Worm (Caenorhabditis elegans) whole organism, young adult: Measurements from ENCODE around the gene F56D6.14.

ENCODE experiments used
- B0035.1 ChIP-seq: sonication (generic microtip); optimal IDR thresholded peaks from 2 replicates; lab custom pipeline; 2016; ENCODE audit warnings: missing genetic modification characterization, mild to moderate bottlenecking, missing compliant biosample characterization, missing genotype, missing genetic modification reagents
- B0336.3 ChIP-seq: fragments of 200-800 bp; sonication (Bioruptor generic); IDR thresholded peaks from 2 replicates; pipeline ENCODE4 v1.3.6; 2022; ENCODE audit warnings: missing genetic modification characterization, missing compliant biosample characterization
- F33H1.4 ChIP-seq: fragments of 200-800 bp; sonication (Bioruptor generic); IDR thresholded peaks from 2 replicates; pipeline ENCODE4 v1.3.6; 2022; ENCODE audit warnings: missing genetic modification reagents, missing genetic modification characterization, missing compliant biosample characterization
- F39B2.1 ChIP-seq: fragments of 200-800 bp; sonication (Bioruptor generic); IDR thresholded peaks from 2 replicates; pipeline ENCODE4 v1.3.6; 2022; ENCODE audit warnings: missing genetic modification reagents, missing genetic modification characterization, missing compliant biosample characterization
- F55B11.4 ChIP-seq: sonication (generic microtip); optimal IDR thresholded peaks from 2 replicates; lab custom pipeline; 2016; ENCODE audit warnings: missing compliant biosample characterization, missing genetic modification characterization, borderline replicate concordance; ENCODE audit not compliant: insufficient read depth
- F57A8.1 ChIP-seq: fragments of 200-800 bp; sonication (Bioruptor generic); optimal IDR thresholded peaks from 2 replicates; lab custom pipeline; 2018; ENCODE audit warnings: mild to moderate bottlenecking, missing genetic modification characterization, moderate library complexity, missing compliant biosample characterization
- F57C9.4 ChIP-seq: sonication (generic microtip); optimal IDR thresholded peaks from 2 replicates; lab custom pipeline; 2017; ENCODE audit warnings: mild to moderate bottlenecking, missing genetic modification characterization, missing compliant biosample characterization
- K12H6.12 ChIP-seq: fragments of 200-800 bp; sonication (Bioruptor generic); optimal IDR thresholded peaks from 2 replicates; lab custom pipeline; 2018; ENCODE audit warnings: mild to moderate bottlenecking, missing genetic modification characterization, missing compliant biosample characterization
- Y53F4B.3 ChIP-seq: fragments of 200-800 bp; sonication (Bioruptor generic); IDR thresholded peaks from 2 replicates; pipeline ENCODE4 v1.3.6; 2022; ENCODE audit warnings: missing genetic modification reagents, missing genetic modification characterization, missing compliant biosample characterization
- Y56A3A.18 ChIP-seq: fragments of 200-800 bp; sonication (Bioruptor generic); IDR thresholded peaks from 2 replicates; pipeline ENCODE4 v1.3.6; 2022; ENCODE audit warnings: missing genetic modification reagents, missing genetic modification characterization, missing compliant biosample characterization
- ama-1 ChIP-seq, 3 experiments: fragments of 150-350 bp in 1 of 3; sonication (generic microtip) in 2 of 3; optimal IDR thresholded peaks; 2 replicates each; lab custom pipeline; 2014 to 2018; ENCODE audit warnings: missing biosample characterization in 2 of 3, missing genetic modification characterization in 2 of 3, missing genetic modification reagents in 2 of 3
- atf-7 ChIP-seq: sonication (generic microtip); optimal IDR thresholded peaks from 2 replicates; lab custom pipeline; 2017; ENCODE audit warnings: mild to moderate bottlenecking, missing genetic modification characterization, missing compliant biosample characterization
- attf-5 ChIP-seq: fragments of 200-800 bp; sonication (Bioruptor generic); optimal IDR thresholded peaks from 2 replicates; lab custom pipeline; 2018; ENCODE audit warnings: mild to moderate bottlenecking, missing genetic modification characterization, missing compliant biosample characterization
- ceh-58 ChIP-seq: fragments of 200-800 bp; sonication (Bioruptor generic); IDR thresholded peaks from 2 replicates; pipeline ENCODE4 v1.3.6; 2022; ENCODE audit warnings: missing genetic modification characterization, missing compliant biosample characterization
- ceh-91 ChIP-seq: fragments of 200-800 bp; sonication (Bioruptor generic); IDR thresholded peaks from 2 replicates; pipeline ENCODE4 v1.3.6; 2022; ENCODE audit warnings: missing genetic modification reagents, missing genetic modification characterization, missing compliant biosample characterization
- die-1 ChIP-seq: sonication (generic microtip); optimal IDR thresholded peaks from 2 replicates; lab custom pipeline; 2016; ENCODE audit warnings: missing genotype, mild to moderate bottlenecking, missing genetic modification characterization, missing compliant biosample characterization
- dox-1 ChIP-seq: fragments of 200-800 bp; sonication (Bioruptor generic); IDR thresholded peaks from 2 replicates; pipeline ENCODE4 v1.3.6; 2022; ENCODE audit warnings: missing genetic modification reagents, missing genetic modification characterization, missing compliant biosample characterization
- dpff-1 ChIP-seq: sonication (generic microtip); optimal IDR thresholded peaks from 2 replicates; lab custom pipeline; 2017; ENCODE audit warnings: mild to moderate bottlenecking, missing genetic modification characterization, missing compliant biosample characterization
- dpl-1 ChIP-seq: fragments of 150-350 bp; optimal IDR thresholded peaks from 2 replicates; lab custom pipeline; 2014; ENCODE audit warnings: missing biosample characterization, missing genetic modification reagents, missing genetic modification characterization
- efl-1 ChIP-seq: fragments of 150-350 bp; optimal IDR thresholded peaks from 2 replicates; lab custom pipeline; 2014; ENCODE audit warnings: missing biosample characterization, missing genetic modification reagents, missing genetic modification characterization
- egl-18 ChIP-seq: fragments of 200-800 bp; sonication (Bioruptor generic); IDR thresholded peaks from 2 replicates; pipeline ENCODE4 v1.3.6; 2022; ENCODE audit warnings: missing genetic modification reagents, missing genetic modification characterization, missing compliant biosample characterization
- egl-44 ChIP-seq: fragments of 200-800 bp; sonication (Bioruptor generic); IDR thresholded peaks from 2 replicates; pipeline ENCODE4 v1.3.6; 2022; ENCODE audit warnings: missing genetic modification reagents, missing genetic modification characterization, missing compliant biosample characterization
- ekl-4 ChIP-seq: fragments of 200-800 bp; sonication (Bioruptor generic); IDR thresholded peaks from 2 replicates; pipeline ENCODE4 v1.3.6; 2022; ENCODE audit warnings: missing genetic modification reagents, missing genetic modification characterization, missing compliant biosample characterization
- hlh-26 ChIP-seq: fragments of 200-800 bp; sonication (Bioruptor generic); conservative IDR thresholded peaks from 2 replicates; pipeline ENCODE4 v1.3.6; 2022; ENCODE audit warnings: missing genetic modification reagents, missing genetic modification characterization, missing compliant biosample characterization
- hmg-20 ChIP-seq: fragments of 200-800 bp; sonication (Bioruptor generic); IDR thresholded peaks from 2 replicates; pipeline ENCODE4 v1.3.6; 2022; ENCODE audit warnings: missing genetic modification reagents, missing genetic modification characterization, missing compliant biosample characterization
- hrde-1 ChIP-seq: sonication (generic microtip); optimal IDR thresholded peaks from 2 replicates; lab custom pipeline; 2016; ENCODE audit warnings: missing genetic modification characterization, mild to moderate bottlenecking, missing compliant biosample characterization, moderate library complexity, missing genotype, missing genetic modification reagents, borderline replicate concordance
- let-526 ChIP-seq: fragments of 200-800 bp; sonication (Bioruptor generic); IDR thresholded peaks from 2 replicates; pipeline ENCODE4 v1.3.6; 2022; ENCODE audit warnings: missing genetic modification reagents, missing genetic modification characterization, missing compliant biosample characterization
- lin-35 ChIP-seq, 3 experiments: fragments of 150-350 bp in 2 of 3; sonication (generic microtip) in 1 of 3; optimal IDR thresholded peaks; 2 replicates each; lab custom pipeline; 2014 to 2018; ENCODE audit warnings: missing biosample characterization in 3 of 3, missing genetic modification characterization in 3 of 3, missing genetic modification reagents in 3 of 3
- lin-54 ChIP-seq: fragments of 200-800 bp; sonication (Bioruptor generic); optimal IDR thresholded peaks from 2 replicates; lab custom pipeline; 2018; ENCODE audit warnings: mild to moderate bottlenecking, missing genetic modification characterization, missing compliant biosample characterization
- lsl-1 ChIP-seq: fragments of 200-800 bp; sonication (Bioruptor generic); optimal IDR thresholded peaks from 2 replicates; lab custom pipeline; 2018; ENCODE audit warnings: mild to moderate bottlenecking, missing genetic modification characterization, moderate library complexity, missing compliant biosample characterization
- nhr-179 ChIP-seq: sonication (generic microtip); optimal IDR thresholded peaks from 2 replicates; lab custom pipeline; 2016; ENCODE audit warnings: mild to moderate bottlenecking, missing genetic modification characterization, missing compliant biosample characterization
- nhr-90 ChIP-seq: sonication (generic microtip); optimal IDR thresholded peaks from 2 replicates; lab custom pipeline; 2016; ENCODE audit warnings: missing genotype, mild to moderate bottlenecking, missing genetic modification characterization, missing compliant biosample characterization
- snpc-4 ChIP-seq, 5 experiments: fragments of 150-350 bp in 1 of 5; sonication (generic microtip) in 4 of 5; optimal IDR thresholded peaks; 2 replicates each; lab custom pipeline; 2014 to 2018; ENCODE audit warnings: missing genetic modification characterization in 5 of 5, missing biosample characterization in 3 of 5, antibody characterized with exemption in 2 of 5, mild to moderate bottlenecking in 2 of 5, missing compliant biosample characterization in 2 of 5, missing genotype in 2 of 5, moderate library complexity in 2 of 5, missing genetic modification reagents in 1 of 5
- sptf-2 ChIP-seq: fragments of 200-800 bp; sonication (Bioruptor generic); optimal IDR thresholded peaks from 2 replicates; lab custom pipeline; 2018; ENCODE audit warnings: mild to moderate bottlenecking, missing genetic modification characterization, missing compliant biosample characterization
- tbx-9 ChIP-seq: sonication (generic microtip); optimal IDR thresholded peaks from 2 replicates; lab custom pipeline; 2016; ENCODE audit warnings: borderline replicate concordance, missing genetic modification characterization, inconsistent platforms, missing compliant biosample characterization
- zim-3 ChIP-seq: sonication (generic microtip); optimal IDR thresholded peaks from 2 replicates; lab custom pipeline; 2017; ENCODE audit warnings: mild to moderate bottlenecking, missing genetic modification characterization, moderate library complexity, missing compliant biosample characterization
- ztf-25 ChIP-seq: fragments of 200-800 bp; sonication (Bioruptor generic); IDR thresholded peaks from 2 replicates; pipeline ENCODE4 v1.3.6; 2022; ENCODE audit warnings: missing genetic modification reagents, missing genetic modification characterization, missing compliant biosample characterization
- ztf-6 ChIP-seq: fragments of 200-800 bp; sonication (Bioruptor generic); IDR thresholded peaks from 2 replicates; pipeline ENCODE4 v1.3.6; 2022; ENCODE audit warnings: missing genetic modification reagents, missing genetic modification characterization, missing compliant biosample characterization

F56D6.14 gene

ce11 chrIV:3912598-3912997 lies 4.9 kb upstream of the F56D6.14 start, which contains the start of gene F56D6.20 (continued):
- no peak for TF ChIP-seq nhr-179 (tag; lab: Kevin White, UChicago)

ce11 chrIV:3914462-3914861 lies 3.0 kb upstream of the F56D6.14 start, which contains the start of gene F56D6.19:
F56D6.19 (plus strand) TSS chrIV:3914762.
- TF ChIP-seq ekl-4 (GFP tag; lab: Robert Waterston, UW) (no peak), F57A8.1 (GFP tag; lab: Kevin White, UChicago) (no peak), hlh-26 (no peak), F33H1.4 (GFP tag; lab: Robert Waterston, UW) (no peak), zim-3 (tag; lab: Kevin White, UChicago) (no peak), efl-1 (GFP tag; lab: Kevin White, UChicago) (no peak), let-526 (GFP tag; lab: Robert Waterston, UW) (no peak), atf-7 (no peak), egl-18 (GFP tag; lab: Robert Waterston, UW) (no peak), F55B11.4 (no peak), die-1 (tag; lab: Kevin White, UChicago) (no peak), attf-5 (GFP tag; lab: Kevin White, UChicago) (no peak), nhr-179 (tag; lab: Kevin White, UChicago) (no peak), Y53F4B.3 (GFP tag; lab: Robert Waterston, UW) (no peak), hrde-1 (no peak), lin-35 (GFP tag; optimal IDR thresholded peaks at IDR 0.05; lab: Kevin White, UChicago) (no peak)
- TF ChIP-seq, all 124 proteins: peak for 0

- no peak for TF ChIP-seq ztf-25
- no peak for TF ChIP-seq tbx-9 (tag; lab: Kevin White, UChicago)
- TF ChIP-seq dpff-1 (tag; lab: Kevin White, UChicago) = no peak
- TF ChIP-seq B0035.1 (tag; lab: Kevin White, UChicago) = no peak
- TF ChIP-seq dpl-1 (GFP tag; lab: Kevin White, UChicago) = no peak
Observed at ce11 chrIV:3915296-3915695, 2.2 kb upstream of the F56D6.14 start, which contains the start of gene srz-20. srz-20 (plus strand) TSS chrIV:3915596.

ce11 chrIV:3918160-3918559 lies 655 bp downstream of the F56D6.14 start, which contains the start of gene F56D6.23:
F56D6.23 (plus strand) TSS chrIV:3918460.
- no peak for TF ChIP-seq F39B2.1 (GFP tag; lab: Robert Waterston, UW)
- TF ChIP-seq lin-54 (GFP tag; lab: Kevin White, UChicago) = no peak
- TF ChIP-seq B0336.3 (GFP tag; lab: Robert Waterston, UW) = no peak
- no peak for TF ChIP-seq F57C9.4 (tag; lab: Kevin White, UChicago)
- TF ChIP-seq lsl-1 (GFP tag; lab: Kevin White, UChicago) = no peak
- TF ChIP-seq K12H6.12 (tag; lab: Kevin White, UChicago) = no peak
- no peak for TF ChIP-seq hmg-20 (GFP tag; lab: Robert Waterston, UW)

- no peak for TF ChIP-seq ztf-6 (GFP tag; lab: Robert Waterston, UW)
- no peak for TF ChIP-seq ceh-91 (GFP tag; lab: Robert Waterston, UW)
- TF ChIP-seq Y56A3A.18 (GFP tag; lab: Robert Waterston, UW) = no peak
- no peak for TF ChIP-seq B0035.1 (tag; lab: Kevin White, UChicago)
- no peak for TF ChIP-seq nhr-90 (tag; lab: Kevin White, UChicago)
- TF ChIP-seq sptf-2 (GFP tag; lab: Kevin White, UChicago) = no peak
- no peak for TF ChIP-seq lin-54 (GFP tag; lab: Kevin White, UChicago)
- TF ChIP-seq snpc-4 (GFP tag; optimal IDR thresholded peaks at IDR 0.05; lab: Kevin White, UChicago) = no peak
- no peak for TF ChIP-seq snpc-4 (tag; optimal IDR thresholded peaks at IDR 0.05; lab: Kevin White, UChicago)
- no peak for TF ChIP-seq dox-1 (GFP tag; lab: Robert Waterston, UW)
- TF ChIP-seq ceh-58 = no peak
- no peak for TF ChIP-seq ama-1 (optimal IDR thresholded peaks at IDR 0.05; lab: Kevin White, UChicago)
- TF ChIP-seq ama-1 (GFP tag; optimal IDR thresholded peaks at IDR 0.05; lab: Kevin White, UChicago) = no peak
- TF ChIP-seq egl-44 (GFP tag; lab: Robert Waterston, UW) = no peak
- no peak for TF ChIP-seq K12H6.12 (tag; lab: Kevin White, UChicago)
Observed at ce11 chrIV:3919506-3919905, 2.0 kb downstream of the F56D6.14 start, which contains the start of gene srz-19. srz-19 (plus strand) TSS chrIV:3919806.
